Fruit fly (Drosophila melanogaster) whole organism, adult: ENCODE measurements around the gene CG13654.

Source experiments
- CG11617 ChIP-seq: fragments of 200-800 bp; sonication (Bioruptor generic); optimal IDR thresholded peaks from 2 replicates; lab custom pipeline; 2017; ENCODE audit warnings: mild to moderate bottlenecking, missing biosample characterization, missing genetic modification reagents, missing genetic modification characterization
- CG12768 ChIP-seq: fragments of 200-800 bp; sonication (Bioruptor generic); optimal IDR thresholded peaks from 2 replicates; lab custom pipeline; 2017; ENCODE audit warnings: missing biosample characterization, missing genetic modification characterization, mild to moderate bottlenecking, moderate library complexity, missing genetic modification reagents
- CG14711 ChIP-seq: fragments of 200-800 bp; sonication (Bioruptor generic); optimal IDR thresholded peaks from 2 replicates; lab custom pipeline; 2018; ENCODE audit warnings: missing biosample characterization, mild to moderate bottlenecking, missing genetic modification characterization, moderate library complexity
- CG1620 ChIP-seq: fragments of 200-800 bp; sonication (Bioruptor generic); optimal IDR thresholded peaks from 2 replicates; lab custom pipeline; 2016; ENCODE audit warnings: missing biosample characterization, missing genetic modification characterization
- CG33017 ChIP-seq: fragments of 200-800 bp; sonication (Bioruptor generic); optimal IDR thresholded peaks from 2 replicates; lab custom pipeline; 2018; ENCODE audit warnings: missing biosample characterization, mild to moderate bottlenecking, missing genetic modification characterization, moderate library complexity
- CG5204 ChIP-seq: fragments of 200-800 bp; sonication (Bioruptor generic); optimal IDR thresholded peaks from 2 replicates; lab custom pipeline; 2016; ENCODE audit warnings: missing biosample characterization, missing genetic modification characterization
- CG7045 ChIP-seq: fragments of 200-800 bp; sonication (Bioruptor generic); optimal IDR thresholded peaks from 2 replicates; lab custom pipeline; 2017; ENCODE audit warnings: missing biosample characterization, mild to moderate bottlenecking, missing genetic modification characterization
- CG7101 ChIP-seq: fragments of 200-800 bp; sonication (Bioruptor generic); optimal IDR thresholded peaks from 2 replicates; lab custom pipeline; 2018; ENCODE audit warnings: missing biosample characterization, mild to moderate bottlenecking, missing genetic modification characterization, moderate library complexity
- Clk ChIP-seq: fragments of 200-800 bp; sonication (Bioruptor generic); optimal IDR thresholded peaks from 2 replicates; lab custom pipeline; 2017; ENCODE audit warnings: missing biosample characterization, missing genetic modification characterization
- Crg-1 ChIP-seq: fragments of 200-800 bp; sonication (Bioruptor generic); optimal IDR thresholded peaks from 2 replicates; lab custom pipeline; 2016; ENCODE audit warnings: missing biosample characterization, missing genetic modification characterization
- Hr96 ChIP-seq: fragments of 200-800 bp; sonication (Bioruptor generic); optimal IDR thresholded peaks from 2 replicates; lab custom pipeline; 2016; ENCODE audit warnings: missing biosample characterization, missing genetic modification characterization
- Mnt ChIP-seq: fragments of 200-800 bp; sonication (Bioruptor generic); optimal IDR thresholded peaks from 2 replicates; lab custom pipeline; 2016; ENCODE audit warnings: missing biosample characterization, mild to moderate bottlenecking, missing genetic modification characterization
- bab1 ChIP-seq: fragments of 200-800 bp; sonication (Bioruptor generic); optimal IDR thresholded peaks from 3 replicates; lab custom pipeline; 2019; ENCODE audit warnings: missing biosample characterization, mild to moderate bottlenecking, missing genetic modification characterization, moderate library complexity
- cic ChIP-seq: fragments of 200-800 bp; sonication (Bioruptor generic); optimal IDR thresholded peaks from 2 replicates; lab custom pipeline; 2017; ENCODE audit warnings: missing biosample characterization, mild to moderate bottlenecking, missing genetic modification characterization, moderate library complexity
- cnc ChIP-seq, 2 experiments: fragments of >200 bp; optimal IDR thresholded peaks; 2 replicates each; lab custom pipeline; 2017
- kay ChIP-seq: fragments of 200-800 bp; sonication (Bioruptor generic); peaks from one replicate; lab custom pipeline; 2016; ENCODE audit warnings: missing biosample characterization, missing genetic modification characterization, borderline replicate concordance
- ovo ChIP-seq: fragments of 200-800 bp; sonication (Bioruptor generic); optimal IDR thresholded peaks from 2 replicates; lab custom pipeline; 2016; ENCODE audit warnings: missing biosample characterization, missing genetic modification characterization
- pad ChIP-seq: fragments of 200-800 bp; sonication (Bioruptor generic); optimal IDR thresholded peaks from 3 replicates; lab custom pipeline; 2017; ENCODE audit warnings: missing biosample characterization, missing genetic modification characterization, mild to moderate bottlenecking, moderate library complexity, missing genetic modification reagents
- tj ChIP-seq: fragments of 200-800 bp; sonication (Bioruptor generic); optimal IDR thresholded peaks from 3 replicates; lab custom pipeline; 2017; ENCODE audit warnings: missing biosample characterization, mild to moderate bottlenecking, missing genetic modification characterization, moderate library complexity
- toe ChIP-seq: fragments of 200-800 bp; sonication (Bioruptor generic); optimal IDR thresholded peaks from 2 replicates; lab custom pipeline; 2016; ENCODE audit warnings: missing biosample characterization, missing genetic modification characterization

Gene CG13654

DNA sequence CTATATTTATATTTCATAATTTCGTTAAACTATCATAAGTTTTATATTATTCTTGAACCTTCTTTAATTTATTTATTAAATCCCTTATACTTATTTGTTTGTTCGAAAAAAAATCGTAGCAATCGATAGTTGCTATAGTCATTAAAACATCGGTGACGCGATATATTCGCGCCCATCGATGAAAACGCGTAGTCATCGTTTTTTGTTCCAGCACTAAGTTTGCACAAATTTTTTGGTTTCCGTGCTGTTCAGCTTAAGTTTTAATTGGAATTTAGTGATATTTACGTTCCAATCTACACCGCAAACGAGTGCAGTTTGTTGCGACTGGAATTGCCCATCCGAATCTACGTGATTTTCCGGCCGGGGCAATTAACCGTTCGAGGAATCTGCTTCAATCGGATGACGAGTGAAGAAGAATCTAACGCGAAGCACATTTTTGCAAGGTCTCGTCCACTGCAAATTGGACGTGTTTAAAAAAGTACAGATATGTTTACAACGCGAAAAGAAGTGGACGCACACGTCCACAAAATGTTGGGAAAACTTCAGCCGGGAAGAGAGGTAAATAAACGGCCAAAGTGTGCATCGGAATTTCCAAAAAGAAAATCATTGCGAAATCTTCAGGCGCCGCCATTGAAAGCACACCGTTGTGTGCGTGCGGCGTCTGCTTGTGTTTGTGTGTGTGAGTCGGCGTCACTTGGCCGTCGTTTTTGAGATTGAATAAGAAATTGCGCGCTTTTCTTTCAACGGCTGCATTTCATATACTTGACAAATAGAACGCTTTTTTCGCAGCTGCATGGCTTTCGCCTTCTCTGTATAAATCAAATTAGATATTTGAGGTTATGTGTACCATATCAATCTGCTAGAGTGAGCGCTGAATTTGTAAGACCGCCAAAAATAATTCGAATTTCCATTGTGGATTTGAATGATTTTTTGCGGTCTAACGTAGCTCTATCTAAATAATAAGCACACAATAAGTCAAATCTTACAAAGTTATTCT lies 49.8 kb downstream of the CG13654 start, which contains the start of gene Nup358:
Nup358 (plus strand) TSS at position 204 of the 997 bp plus-strand sequence.
- TF ChIP-seq bab1 (GFP tag; lab: Kevin White, UChicago) (peak; percentile 43), CG14711 (no peak), CG1620 (GFP tag; lab: Kevin White, UChicago) (peak; percentile 40), ovo (GFP tag; lab: Kevin White, UChicago) (peak; percentile 4), CG11617 (GFP tag; lab: Kevin White, UChicago) (peak; percentile 30), CG12768 (no peak), tj (peak; percentile 98), cnc (optimal IDR thresholded peaks at IDR 0.05; lab: Kevin White, UChicago) (peak; percentile 20 to 70), CG7101 (tag; lab: Kevin White, UChicago) (peak; percentile 28), cic (GFP tag; lab: Kevin White, UChicago) (no peak), Mnt (GFP tag; lab: Kevin White, UChicago) (peak; percentile 49)

DNA sequence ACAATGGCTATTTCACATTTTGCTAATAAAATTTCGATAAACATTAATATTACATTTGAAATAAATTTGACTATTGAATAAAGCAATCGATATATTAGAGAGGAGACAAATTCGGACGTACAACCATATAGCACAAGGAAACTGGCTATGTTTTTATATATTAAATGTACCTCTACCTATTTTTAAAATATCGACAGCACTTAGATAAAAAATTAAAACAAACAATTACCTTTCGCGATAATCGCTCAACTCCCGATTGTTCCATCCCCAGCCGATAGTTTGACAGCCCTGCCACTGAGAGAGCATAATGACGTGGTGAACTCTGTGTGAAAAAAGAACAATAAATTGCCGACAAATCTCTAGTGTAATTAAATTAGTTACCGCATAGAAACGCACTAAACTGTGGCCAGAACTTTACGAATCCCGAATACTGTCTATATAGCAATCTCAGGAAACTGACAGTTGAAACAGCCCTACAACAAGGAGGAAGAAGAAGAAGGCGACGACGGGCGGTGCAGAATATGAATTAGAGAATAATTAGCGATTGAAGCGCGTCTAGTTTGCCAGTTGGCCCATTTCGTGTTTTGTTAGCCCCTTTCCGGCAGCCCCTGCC lies 59.1 kb downstream of the CG13654 start, which contains the start of gene CG11857:
CG11857 (plus strand) TSS at position 271 of the 613 bp plus-strand sequence.
- TF ChIP-seq Hr96 (GFP tag; lab: Kevin White, UChicago), result peak; percentile 98
- TF ChIP-seq CG5204 (GFP tag; lab: Kevin White, UChicago), result no peak
- no peak for TF ChIP-seq kay
- TF ChIP-seq cnc (optimal IDR thresholded peaks at IDR 0.05; lab: Kevin White, UChicago), result no peak
- TF ChIP-seq CG33017 (tag; lab: Kevin White, UChicago), result peak; percentile 95
- TF ChIP-seq CG1620 (GFP tag; lab: Kevin White, UChicago), result peak; percentile 99
- TF ChIP-seq Crg-1 (GFP tag; lab: Kevin White, UChicago), result peak; percentile 98
- TF ChIP-seq bab1 (GFP tag; lab: Kevin White, UChicago), result peak; percentile 98
- peak; percentile 87 for TF ChIP-seq tj
- peak; percentile 99 for TF ChIP-seq toe (GFP tag; lab: Kevin White, UChicago)
- peak; percentile 92 for TF ChIP-seq Mnt (GFP tag; lab: Kevin White, UChicago)
- TF ChIP-seq Clk (GFP tag; lab: Kevin White, UChicago), result peak; percentile 98
- peak; percentile 98 for TF ChIP-seq CG12768
- TF ChIP-seq CG14711, result peak; percentile 94
- peak; percentile 84 for TF ChIP-seq cic (GFP tag; lab: Kevin White, UChicago)
- TF ChIP-seq pad (GFP tag; lab: Kevin White, UChicago), result peak; percentile 89
- peak; percentile 94 for TF ChIP-seq ovo (GFP tag; lab: Kevin White, UChicago)
- TF ChIP-seq CG7101 (tag; lab: Kevin White, UChicago), result peak; percentile 98
- TF ChIP-seq CG7045, result peak; percentile 97
- TF ChIP-seq CG11617 (GFP tag; lab: Kevin White, UChicago), result peak; percentile 97

DNA sequence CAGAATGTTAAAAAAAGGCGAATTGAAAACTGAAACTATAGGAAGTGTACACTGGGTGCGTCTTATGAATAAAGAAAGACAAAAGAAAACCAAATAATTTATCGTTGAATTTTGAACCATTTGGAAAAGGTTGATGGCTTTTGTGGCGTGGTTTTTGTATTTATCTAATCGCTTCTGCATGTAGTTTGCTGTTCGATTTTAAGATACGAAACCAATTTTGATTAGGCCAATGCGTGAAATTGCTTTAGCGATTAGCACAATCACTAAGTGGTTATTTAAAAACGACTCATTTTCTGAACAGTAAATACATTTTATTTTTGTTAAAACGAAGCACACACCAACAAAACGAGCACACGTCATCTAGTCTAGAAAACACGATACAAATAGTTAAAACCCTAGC lies 61.1 kb downstream of the CG13654 start:
- no peak for TF ChIP-seq kay
- no peak for TF ChIP-seq CG14711
- peak; percentile 16 for TF ChIP-seq cic (GFP tag; lab: Kevin White, UChicago)
- no peak for TF ChIP-seq Clk (GFP tag; lab: Kevin White, UChicago)
- no peak for TF ChIP-seq CG7101 (tag; lab: Kevin White, UChicago)
- no peak for TF ChIP-seq ovo (GFP tag; lab: Kevin White, UChicago)

DNA sequence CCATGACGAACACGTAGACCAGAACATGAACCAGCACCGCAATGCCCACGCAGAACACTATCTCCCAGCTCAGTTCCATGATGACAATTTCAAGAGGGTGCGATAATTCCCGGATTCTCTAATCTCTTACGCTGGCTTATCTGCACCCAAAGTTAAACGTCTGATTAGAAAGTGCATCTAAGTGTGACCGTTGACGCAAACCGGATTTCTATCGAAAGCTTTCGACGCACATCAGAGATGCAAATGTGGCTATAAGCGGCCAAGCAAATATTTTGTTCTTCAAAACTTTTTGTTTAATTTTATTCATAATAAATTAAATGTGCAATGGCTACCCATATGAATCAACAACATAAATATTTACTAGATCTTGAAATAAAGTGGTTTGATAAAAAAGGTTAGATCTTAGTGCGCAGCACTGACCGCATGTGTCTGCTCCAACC lies 62.7 kb downstream of the CG13654 start, which contains the start of the genes Kdsr and CG11858:
Kdsr (minus strand) TSS at position 177 of the 440 bp plus-strand sequence.
CG11858 (plus strand) TSS at position 420 of the 440 bp plus-strand sequence.
- no peak for TF ChIP-seq kay
- TF ChIP-seq cnc (optimal IDR thresholded peaks at IDR 0.05; lab: Kevin White, UChicago), result no peak
- TF ChIP-seq Clk (GFP tag; lab: Kevin White, UChicago), result peak; percentile 40
- peak; percentile 58 for TF ChIP-seq CG1620 (GFP tag; lab: Kevin White, UChicago)
- TF ChIP-seq CG5204 (GFP tag; lab: Kevin White, UChicago), result no peak
- peak; percentile 81 for TF ChIP-seq CG7101 (tag; lab: Kevin White, UChicago)
- peak; percentile 48 for TF ChIP-seq CG33017 (tag; lab: Kevin White, UChicago)
- peak; percentile 27 for TF ChIP-seq Crg-1 (GFP tag; lab: Kevin White, UChicago)
- peak; percentile 64 for TF ChIP-seq CG11617 (GFP tag; lab: Kevin White, UChicago)
- TF ChIP-seq CG14711, result peak; percentile 74
- peak; percentile 84 for TF ChIP-seq bab1 (GFP tag; lab: Kevin White, UChicago)
- no peak for TF ChIP-seq toe (GFP tag; lab: Kevin White, UChicago)
- TF ChIP-seq tj, result peak; percentile 39
- peak; percentile 66 for TF ChIP-seq CG12768
- peak; percentile 44 for TF ChIP-seq pad (GFP tag; lab: Kevin White, UChicago)
- peak; percentile 24 for TF ChIP-seq ovo (GFP tag; lab: Kevin White, UChicago)
- TF ChIP-seq CG7045, result peak; percentile 42
- TF ChIP-seq cic (GFP tag; lab: Kevin White, UChicago), result peak; percentile 75
- TF ChIP-seq Hr96 (GFP tag; lab: Kevin White, UChicago), result no peak
- TF ChIP-seq Mnt (GFP tag; lab: Kevin White, UChicago), result peak; percentile 83
